Worm (Caenorhabditis elegans) whole organism, young adult: ENCODE data around the gene F53E4.1.

Source experiments
- F39B2.1 ChIP-seq: fragments of 200-800 bp; sonication (Bioruptor generic); IDR thresholded peaks from 2 replicates; pipeline ENCODE4 v1.3.6; 2022; ENCODE audit warnings: missing genetic modification reagents, missing genetic modification characterization, missing compliant biosample characterization
- ama-1 ChIP-seq, 3 experiments: fragments of 150-350 bp in 1 of 3; sonication (generic microtip) in 2 of 3; optimal IDR thresholded peaks; 2 replicates each; lab custom pipeline; 2014 to 2018; ENCODE audit warnings: missing biosample characterization in 2 of 3, missing genetic modification characterization in 2 of 3, missing genetic modification reagents in 2 of 3
- dpl-1 ChIP-seq: fragments of 150-350 bp; optimal IDR thresholded peaks from 2 replicates; lab custom pipeline; 2014; ENCODE audit warnings: missing biosample characterization, missing genetic modification reagents, missing genetic modification characterization
- ets-4 ChIP-seq: fragments of 200-800 bp; sonication (Bioruptor generic); optimal IDR thresholded peaks from 2 replicates; lab custom pipeline; 2018; ENCODE audit warnings: mild to moderate bottlenecking, missing genetic modification characterization, missing compliant biosample characterization
- let-607 ChIP-seq, 2 experiments: fragments of 200-800 bp in 1 of 2; sonication (Bioruptor generic) in 1 of 2; sonication (generic microtip) in 1 of 2; optimal IDR thresholded peaks; 2 replicates each; lab custom pipeline; 2016 to 2018; ENCODE audit warnings: mild to moderate bottlenecking in 2 of 2, missing compliant biosample characterization in 2 of 2, missing genetic modification characterization in 2 of 2, moderate library complexity in 2 of 2, missing genotype in 1 of 2
- nhr-90 ChIP-seq: sonication (generic microtip); optimal IDR thresholded peaks from 2 replicates; lab custom pipeline; 2016; ENCODE audit warnings: missing genotype, mild to moderate bottlenecking, missing genetic modification characterization, missing compliant biosample characterization
- sea-2 ChIP-seq: fragments of 200-800 bp; sonication (Bioruptor generic); IDR thresholded peaks from 2 replicates; pipeline ENCODE4 v1.3.6; 2022; ENCODE audit warnings: missing genetic modification characterization, missing compliant biosample characterization
- snpc-1.1 ChIP-seq: sonication (generic microtip); optimal IDR thresholded peaks from 2 replicates; lab custom pipeline; 2017; ENCODE audit warnings: missing genetic modification characterization, mild to moderate bottlenecking, missing compliant biosample characterization, antibody characterized with exemption, moderate library complexity, missing genotype, missing genetic modification reagents; ENCODE audit not compliant: insufficient read depth
- unc-130 ChIP-seq: sonication (generic microtip); optimal IDR thresholded peaks from 2 replicates; lab custom pipeline; 2016; ENCODE audit warnings: missing genetic modification reagents, missing genetic modification characterization, missing compliant biosample characterization

DNA sequence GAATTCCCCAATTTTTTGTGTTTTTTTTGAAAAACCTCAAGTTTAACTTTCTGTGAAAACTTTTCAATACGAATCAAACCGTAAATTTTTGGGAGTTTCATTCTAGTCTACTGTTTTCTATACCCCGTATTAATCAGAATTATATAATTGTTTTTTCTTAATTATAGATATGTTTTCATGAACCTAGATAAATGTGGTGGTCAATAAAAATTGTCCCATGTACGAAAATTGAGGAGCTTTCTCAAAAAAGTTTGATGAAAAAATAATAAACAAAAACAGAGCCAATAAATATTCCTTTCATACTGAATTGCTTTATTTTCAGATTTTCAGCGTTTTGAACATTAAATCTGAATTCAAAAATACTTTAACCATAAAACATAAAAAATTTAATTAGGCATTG is 42.3 kb upstream of the F53E4.1 start, which contains the start of gene Y6E2A.1:
- TF ChIP-seq sea-2 (no peak), ets-4 (GFP tag; lab: Kevin White, UChicago) (no peak), let-607 (tag; optimal IDR thresholded peaks at IDR 0.05; lab: Kevin White, UChicago) (no peak), F39B2.1 (GFP tag; lab: Robert Waterston, UW) (no peak), ama-1 (optimal IDR thresholded peaks at IDR 0.05; lab: Kevin White, UChicago) (no peak), ama-1 (GFP tag; optimal IDR thresholded peaks at IDR 0.05; lab: Kevin White, UChicago) (no peak), snpc-1.1 (tag; lab: Kevin White, UChicago) (no peak), nhr-90 (tag; lab: Kevin White, UChicago) (no peak), dpl-1 (no peak), unc-130 (GFP tag; lab: Kevin White, UChicago) (no peak)
